Worm (Caenorhabditis elegans) whole organism, early embryonic: Measurements from ENCODE around the gene ceh-23.

Experiments
- F13C5.2 ChIP-seq: sonication (generic microtip); optimal IDR thresholded peaks from 2 replicates; lab custom pipeline; 2017; ENCODE audit warnings: mild to moderate bottlenecking, missing genetic modification characterization, inconsistent platforms, missing compliant biosample characterization
- aly-1 ChIP-seq: sonication (generic microtip); optimal IDR thresholded peaks from 2 replicates; lab custom pipeline; 2016; ENCODE audit warnings: missing genetic modification characterization, missing compliant biosample characterization
- ama-1 ChIP-seq: fragments of 150-350 bp; optimal IDR thresholded peaks from 2 replicates; lab custom pipeline; 2014
- flt-1 ChIP-seq: fragments of 200-800 bp; sonication (Bioruptor generic); IDR thresholded peaks from 2 replicates; pipeline ENCODE4 v1.3.6; 2022; ENCODE audit warnings: missing genetic modification characterization, missing compliant biosample characterization

- no peak for TF ChIP-seq ama-1
- TF ChIP-seq F13C5.2 (tag; lab: Kevin White, UChicago) = no peak
- TF ChIP-seq aly-1 (tag; lab: Kevin White, UChicago) = no peak
- no peak for TF ChIP-seq flt-1
Measured at ce11 chrIII:7809033-7809432, 30.4 kb upstream of the ceh-23 start.
